Worm (Caenorhabditis elegans) whole organism, L4 larva: Measurements from ENCODE around the gene K03H6.5.

Experiments
- F26F4.8 ChIP-seq: fragments of 200-800 bp; sonication (Bioruptor generic); conservative IDR thresholded peaks from 2 replicates; pipeline ENCODE4 v1.3.6; 2022; ENCODE audit warnings: missing genetic modification characterization, missing compliant biosample characterization
- F37D6.2 ChIP-seq: sonication (generic microtip); optimal IDR thresholded peaks from 2 replicates; lab custom pipeline; 2016; ENCODE audit warnings: mild to moderate bottlenecking, missing genetic modification characterization, missing compliant biosample characterization
- R02D3.7 ChIP-seq: fragments of 150-350 bp; sonication (generic microtip); optimal IDR thresholded peaks from 3 replicates; lab custom pipeline; 2014; ENCODE audit warnings: missing biosample characterization, missing genetic modification characterization
- T20F7.1 ChIP-seq: fragments of 200-800 bp; sonication (Bioruptor generic); optimal IDR thresholded peaks from 2 replicates; lab custom pipeline; 2018; ENCODE audit warnings: mild to moderate bottlenecking, missing genetic modification characterization, missing compliant biosample characterization
- Y48G9A.11 ChIP-seq: fragments of 200-800 bp; sonication (Bioruptor generic); IDR thresholded peaks from 2 replicates; pipeline ENCODE4 v1.3.6; 2022; ENCODE audit warnings: missing genetic modification reagents, missing genetic modification characterization, missing compliant biosample characterization
- Y5F2A.4 ChIP-seq: fragments of 200-800 bp; sonication (Bioruptor generic); optimal IDR thresholded peaks from 2 replicates; lab custom pipeline; 2018; ENCODE audit warnings: mild to moderate bottlenecking, missing genetic modification characterization, missing compliant biosample characterization
- ZK546.5 ChIP-seq, 2 experiments: sonication (generic microtip); optimal IDR thresholded peaks; 2 replicates each; lab custom pipeline; 2017; ENCODE audit warnings: missing biosample characterization in 2 of 2, missing genetic modification characterization in 2 of 2
- aha-1 ChIP-seq: fragments of 150-350 bp; peaks from one replicate; lab custom pipeline; 2014; ENCODE audit warnings: missing biosample characterization, missing genetic modification characterization
- attf-4 ChIP-seq: sonication (generic microtip); optimal IDR thresholded peaks from 3 replicates; lab custom pipeline; 2017; ENCODE audit warnings: missing biosample characterization, missing genetic modification characterization
- ceh-20 ChIP-seq: fragments of 200-800 bp; sonication (Bioruptor generic); IDR thresholded peaks from 2 replicates; pipeline ENCODE4 v1.3.6; 2022; ENCODE audit warnings: missing genetic modification reagents, missing genetic modification characterization, missing compliant biosample characterization
- ceh-28 ChIP-seq: fragments of 150-350 bp; optimal IDR thresholded peaks from 2 replicates; lab custom pipeline; 2014; ENCODE audit warnings: missing biosample characterization, missing genetic modification reagents, missing genetic modification characterization
- ceh-32 ChIP-seq: sonication (generic microtip); optimal IDR thresholded peaks from 2 replicates; lab custom pipeline; 2016; ENCODE audit warnings: mild to moderate bottlenecking, missing genetic modification characterization, missing compliant biosample characterization; ENCODE audit not compliant: poor library complexity
- ceh-62 ChIP-seq: sonication (generic microtip); optimal IDR thresholded peaks from 2 replicates; lab custom pipeline; 2017; ENCODE audit warnings: missing biosample characterization, missing genetic modification characterization
- ces-1 ChIP-seq: fragments of 150-350 bp; sonication (generic microtip); optimal IDR thresholded peaks from 4 replicates; lab custom pipeline; 2014; ENCODE audit warnings: missing biosample characterization, missing genetic modification reagents, missing genetic modification characterization
- cey-2 ChIP-seq: sonication (generic microtip); optimal IDR thresholded peaks from 3 replicates; lab custom pipeline; 2017; ENCODE audit warnings: missing genetic modification characterization, mild to moderate bottlenecking, missing compliant biosample characterization, antibody characterized with exemption, borderline replicate concordance; ENCODE audit not compliant: insufficient read depth
- ctbp-1 ChIP-seq: fragments of 200-800 bp; sonication (Bioruptor generic); IDR thresholded peaks from 2 replicates; pipeline ENCODE4 v1.3.6; 2022; ENCODE audit warnings: missing genetic modification reagents, missing genetic modification characterization, missing compliant biosample characterization
- daf-16 ChIP-seq, 3 experiments: sonication (generic microtip); optimal IDR thresholded peaks; 2 replicates each; lab custom pipeline; 2016 to 2017; ENCODE audit warnings: missing genetic modification characterization in 3 of 3, missing genetic modification reagents in 3 of 3, mild to moderate bottlenecking in 2 of 3, missing compliant biosample characterization in 2 of 3, missing biosample characterization in 1 of 3, moderate library complexity in 1 of 3
- daf-19 ChIP-seq: fragments of 200-800 bp; sonication (Bioruptor generic); conservative IDR thresholded peaks from 2 replicates; pipeline ENCODE4 v1.3.6; 2022; ENCODE audit warnings: missing genetic modification characterization, missing compliant biosample characterization
- daf-8 ChIP-seq: fragments of 200-800 bp; sonication (Bioruptor generic); IDR thresholded peaks from 2 replicates; pipeline ENCODE4 v1.3.6; 2022; ENCODE audit warnings: missing genetic modification characterization, missing compliant biosample characterization
- dmd-6 ChIP-seq: fragments of 200-800 bp; sonication (Bioruptor generic); IDR thresholded peaks from 2 replicates; pipeline ENCODE4 v1.3.6; 2022; ENCODE audit warnings: missing genetic modification reagents, missing genetic modification characterization, missing compliant biosample characterization
- dve-1 ChIP-seq: sonication (generic microtip); optimal IDR thresholded peaks from 2 replicates; lab custom pipeline; 2017; ENCODE audit warnings: antibody characterized with exemption, mild to moderate bottlenecking, missing genetic modification characterization, missing compliant biosample characterization; ENCODE audit not compliant: insufficient read depth
- fos-1 ChIP-seq: fragments of 150-350 bp; optimal IDR thresholded peaks from 2 replicates; lab custom pipeline; 2014; ENCODE audit warnings: missing biosample characterization, missing genetic modification characterization
- hif-1 ChIP-seq, 2 experiments: sonication (generic microtip); optimal IDR thresholded peaks; 2 replicates each; lab custom pipeline; 2016 to 2017; ENCODE audit warnings: missing compliant biosample characterization in 2 of 2, missing genetic modification characterization in 2 of 2, missing genetic modification reagents in 2 of 2, missing genotype in 2 of 2, mild to moderate bottlenecking in 1 of 2
- hlh-11 ChIP-seq: fragments of 200-800 bp; sonication (Bioruptor generic); optimal IDR thresholded peaks from 2 replicates; lab custom pipeline; 2018; ENCODE audit warnings: mild to moderate bottlenecking, missing genetic modification characterization, missing compliant biosample characterization
- lim-7 ChIP-seq: fragments of 200-800 bp; sonication (Bioruptor generic); IDR thresholded peaks from 2 replicates; pipeline ENCODE4 v1.3.6; 2022; ENCODE audit warnings: missing genetic modification characterization, missing compliant biosample characterization
- lin-15B ChIP-seq: fragments of 150-350 bp; sonication (generic microtip); optimal IDR thresholded peaks from 3 replicates; lab custom pipeline; 2014; ENCODE audit warnings: missing biosample characterization, missing genetic modification characterization
- lin-39 ChIP-seq: fragments of 150-350 bp; optimal IDR thresholded peaks from 2 replicates; lab custom pipeline; 2014; ENCODE audit warnings: missing biosample characterization, missing genetic modification reagents, missing genetic modification characterization
- lir-3 ChIP-seq: sonication (generic microtip); optimal IDR thresholded peaks from 2 replicates; lab custom pipeline; 2016; ENCODE audit warnings: mild to moderate bottlenecking, missing genetic modification characterization, missing compliant biosample characterization
- lsy-2 ChIP-seq, 2 experiments: fragments of 150-350 bp in 1 of 2; sonication (generic microtip) in 1 of 2; optimal IDR thresholded peaks; 2 replicates each; lab custom pipeline; 2014 to 2017; ENCODE audit warnings: missing biosample characterization in 2 of 2, missing genetic modification characterization in 2 of 2
- madf-9 ChIP-seq: fragments of 200-800 bp; sonication (Bioruptor generic); conservative IDR thresholded peaks from 2 replicates; pipeline ENCODE4 v1.3.6; 2022; ENCODE audit warnings: missing genetic modification reagents, missing genetic modification characterization, missing compliant biosample characterization
- mxl-3 ChIP-seq: fragments of 200-800 bp; sonication (Bioruptor generic); optimal IDR thresholded peaks from 2 replicates; lab custom pipeline; 2018; ENCODE audit warnings: mild to moderate bottlenecking, missing genetic modification characterization, missing compliant biosample characterization
- nhr-11 ChIP-seq: fragments of 150-350 bp; optimal IDR thresholded peaks from 2 replicates; lab custom pipeline; 2014; ENCODE audit warnings: missing biosample characterization, missing genetic modification characterization
- nhr-111 ChIP-seq: fragments of 200-800 bp; sonication (Bioruptor generic); optimal IDR thresholded peaks from 2 replicates; lab custom pipeline; 2018; ENCODE audit warnings: mild to moderate bottlenecking, missing genetic modification characterization, missing compliant biosample characterization
- nhr-237 ChIP-seq: sonication (generic microtip); optimal IDR thresholded peaks from 2 replicates; lab custom pipeline; 2017; ENCODE audit warnings: missing biosample characterization, missing genetic modification characterization
- nhr-28 ChIP-seq: fragments of 150-350 bp; optimal IDR thresholded peaks from 2 replicates; lab custom pipeline; 2014; ENCODE audit warnings: missing biosample characterization, missing genetic modification characterization
- nhr-42 ChIP-seq: fragments of 200-800 bp; sonication (Bioruptor generic); IDR thresholded peaks from 2 replicates; pipeline ENCODE4 v1.3.6; 2022; ENCODE audit warnings: missing genetic modification characterization, missing compliant biosample characterization
- nhr-48 ChIP-seq: sonication (generic microtip); optimal IDR thresholded peaks from 2 replicates; lab custom pipeline; 2016; ENCODE audit warnings: mild to moderate bottlenecking, missing genetic modification characterization, missing compliant biosample characterization
- nhr-77 ChIP-seq: fragments of 150-350 bp; optimal IDR thresholded peaks from 2 replicates; lab custom pipeline; 2014; ENCODE audit warnings: missing biosample characterization, missing genetic modification characterization
- php-3 ChIP-seq: fragments of 200-800 bp; sonication (Bioruptor generic); IDR thresholded peaks from 2 replicates; pipeline ENCODE4 v1.3.6; 2022; ENCODE audit warnings: missing genetic modification reagents, missing genetic modification characterization, missing compliant biosample characterization
- pqm-1 ChIP-seq: sonication (generic microtip); optimal IDR thresholded peaks from 2 replicates; lab custom pipeline; 2017; ENCODE audit warnings: missing biosample characterization, missing genetic modification characterization
- set-16 ChIP-seq: fragments of 200-800 bp; sonication (Bioruptor generic); IDR thresholded peaks from 2 replicates; pipeline ENCODE4 v1.3.6; 2022; ENCODE audit warnings: missing genetic modification reagents, missing genetic modification characterization, missing compliant biosample characterization
- snpc-1.2 ChIP-seq: fragments of 200-800 bp; sonication (Bioruptor generic); IDR thresholded peaks from 2 replicates; pipeline ENCODE4 v1.3.6; 2022; ENCODE audit warnings: missing genetic modification reagents, missing genetic modification characterization, missing compliant biosample characterization
- tra-1 ChIP-seq: fragments of 200-800 bp; sonication (Bioruptor generic); IDR thresholded peaks from 2 replicates; pipeline ENCODE4 v1.3.6; 2022; ENCODE audit warnings: missing genetic modification reagents, missing genetic modification characterization, missing compliant biosample characterization
- unc-39 ChIP-seq: sonication (generic microtip); optimal IDR thresholded peaks from 2 replicates; lab custom pipeline; 2017; ENCODE audit warnings: missing biosample characterization, missing genetic modification characterization
- vab-7 ChIP-seq: fragments of 200-800 bp; sonication (Bioruptor generic); IDR thresholded peaks from 2 replicates; pipeline ENCODE4 v1.3.6; 2022; ENCODE audit warnings: missing genetic modification reagents, missing genetic modification characterization, missing compliant biosample characterization
- zip-11 ChIP-seq: fragments of 200-800 bp; sonication (Bioruptor generic); IDR thresholded peaks from 2 replicates; pipeline ENCODE4 v1.3.6; 2022; ENCODE audit warnings: missing genetic modification characterization, missing compliant biosample characterization
- ztf-7 ChIP-seq: fragments of 150-350 bp; optimal IDR thresholded peaks from 2 replicates; lab custom pipeline; 2014; ENCODE audit warnings: missing biosample characterization, missing genetic modification characterization

Gene K03H6.5

ce11 chrIV:1514415-1514814 lies 21.8 kb downstream of the K03H6.5 start (continued):
- TF ChIP-seq ctbp-1 (0 out of 2 replicates have a peak, but pooled peaks have one; percentile 9), T20F7.1 (GFP tag; lab: Kevin White, UChicago) (no peak), Y48G9A.11 (GFP tag; lab: Robert Waterston, UW) (0 out of 2 replicates have a peak, but pooled peaks have one; percentile 43), nhr-42 (GFP tag; lab: Robert Waterston, UW) (0 out of 2 replicates have a peak, but pooled peaks have one; percentile 8)
- TF ChIP-seq, all 104 proteins: peak for 17

DNA sequence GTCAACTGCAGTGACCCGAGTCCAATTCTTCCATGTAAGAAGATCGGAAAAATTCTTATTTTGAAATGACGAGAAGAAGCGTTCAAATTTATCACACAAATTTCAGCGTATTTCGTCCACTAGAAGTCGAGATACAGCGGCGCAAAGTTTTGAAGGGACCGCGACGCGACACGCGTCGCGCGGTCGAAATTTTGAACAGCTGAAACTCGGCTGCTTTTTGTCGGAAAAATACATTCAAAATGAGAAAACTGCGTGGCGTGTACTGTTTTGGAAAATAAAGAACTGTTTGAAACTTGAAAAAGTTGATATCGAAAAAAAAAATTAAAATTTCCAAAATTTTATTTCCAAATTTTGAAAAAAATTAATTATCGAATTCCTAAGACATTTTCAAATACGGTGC lies 23.3 kb downstream of the K03H6.5 start:
- TF ChIP-seq ZK546.5 (tag; optimal IDR thresholded peaks at IDR 0.05; lab: Kevin White, UChicago) (no peak), aha-1 (tag; lab: Kevin White, UChicago) (peak; percentile 54)

ce11 chrIV:1510241-1510640 lies 26.0 kb downstream of the K03H6.5 start, which contains the start of gene txt-4:
TSS of gene txt-4 (plus strand) at chrIV:1510564.
- TF ChIP-seq lin-15B (tag; lab: Kevin White, UChicago) (no peak), nhr-42 (GFP tag; lab: Robert Waterston, UW) (no peak), hif-1 (tag; optimal IDR thresholded peaks at IDR 0.05; lab: Kevin White, UChicago) (no peak), ztf-7 (tag; lab: Kevin White, UChicago) (no peak), nhr-28 (tag; lab: Kevin White, UChicago) (peak; percentile 35), daf-19 (GFP tag; lab: Robert Waterston, UW) (no peak), ceh-62 (tag; lab: Kevin White, UChicago) (no peak), fos-1 (tag; lab: Kevin White, UChicago) (no peak), snpc-1.2 (GFP tag; lab: Robert Waterston, UW) (no peak), ZK546.5 (tag; optimal IDR thresholded peaks at IDR 0.05; lab: Kevin White, UChicago) (no peak), ceh-28 (no peak), attf-4 (no peak), lsy-2 (tag; optimal IDR thresholded peaks at IDR 0.05; lab: Kevin White, UChicago) (peak in 1 of 2 experiments; percentile 11), daf-8 (GFP tag; lab: Robert Waterston, UW) (no peak), F26F4.8 (GFP tag; lab: Robert Waterston, UW) (no peak), nhr-111 (GFP tag; lab: Kevin White, UChicago) (no peak), php-3 (GFP tag; lab: Robert Waterston, UW) (peak; percentile 77), unc-39 (tag; lab: Kevin White, UChicago) (no peak), lin-39 (no peak), daf-16 (GFP tag; optimal IDR thresholded peaks at IDR 0.05; lab: Kevin White, UChicago) (no peak), daf-16 (tag; optimal IDR thresholded peaks at IDR 0.05; lab: Kevin White, UChicago) (peak; percentile 61), dmd-6 (GFP tag; lab: Robert Waterston, UW) (peak; percentile 62), dve-1 (tag; lab: Kevin White, UChicago) (peak; percentile 23), tra-1 (GFP tag; lab: Robert Waterston, UW) (no peak), lim-7 (no peak), nhr-77 (tag; lab: Kevin White, UChicago) (no peak), lir-3 (tag; lab: Kevin White, UChicago) (no peak), Y48G9A.11 (GFP tag; lab: Robert Waterston, UW) (no peak), zip-11 (no peak), nhr-237 (tag; lab: Kevin White, UChicago) (no peak), set-16 (GFP tag; lab: Robert Waterston, UW) (no peak), ceh-32 (tag; lab: Kevin White, UChicago) (no peak), vab-7 (GFP tag; lab: Robert Waterston, UW) (no peak), ceh-20 (GFP tag; lab: Robert Waterston, UW) (no peak), cey-2 (tag; lab: Kevin White, UChicago) (no peak), nhr-48 (tag; lab: Kevin White, UChicago) (no peak), Y5F2A.4 (no peak), F37D6.2 (tag; lab: Kevin White, UChicago) (no peak), mxl-3 (no peak), madf-9 (GFP tag; lab: Robert Waterston, UW) (no peak), nhr-11 (tag; lab: Kevin White, UChicago) (no peak), ces-1 (no peak), hlh-11 (tag; lab: Kevin White, UChicago) (no peak), pqm-1 (tag; lab: Kevin White, UChicago) (peak; percentile 22), R02D3.7 (tag; lab: Kevin White, UChicago) (no peak)
